Fruit fly (Drosophila melanogaster): ENCODE results near the gene Ugt304A1.

Gene Ugt304A1

dm6 chr3R:11209801-11210402, 34.7 kb upstream of the Ugt304A1 start, which contains the start of the genes SdhC and Tctp (continued):
- TF ChIP-seq Sry-β (GFP tag; optimal IDR thresholded peaks at IDR 0.05) = no peak
- peak; percentile 38 for TF ChIP-seq CG18476 (GFP tag; optimal IDR thresholded peaks at IDR 0.05)
- TF ChIP-seq CG1832 (GFP tag; optimal IDR thresholded peaks at IDR 0.05) = no peak
- no peak for TF ChIP-seq lmd (GFP tag; IDR thresholded peaks at IDR 0.05)
- 0 out of 2 replicates have a peak, but pooled peaks have one; percentile 25 for TF ChIP-seq MBD-R2 (GFP tag; IDR thresholded peaks at IDR 0.05)
- TF ChIP-seq CG1792 (GFP tag; optimal IDR thresholded peaks at IDR 0.05) = no peak
- no peak for TF ChIP-seq Usf (GFP tag; optimal IDR thresholded peaks at IDR 0.05)
- TF ChIP-seq caup (GFP tag; optimal IDR thresholded peaks at IDR 0.05; ENCODE audit: severe bottlenecking) = peak; percentile 20
- TF ChIP-seq lilli (GFP tag; optimal IDR thresholded peaks at IDR 0.05) = peak; percentile 44
- TF ChIP-seq pnt (GFP tag; optimal IDR thresholded peaks at IDR 0.05) = no peak
- TF ChIP-seq sd (tag; optimal IDR thresholded peaks at IDR 0.05) = no peak
- no peak for TF ChIP-seq CG11085 (GFP tag; IDR thresholded peaks at IDR 0.05)
- TF ChIP-seq CG17802 (tag; optimal IDR thresholded peaks at IDR 0.05) = peak; percentile 6
- TF ChIP-seq HHEX (GFP tag; optimal IDR thresholded peaks at IDR 0.05) = no peak
- TF ChIP-seq bcd (GFP tag; optimal IDR thresholded peaks at IDR 0.05) = peak; percentile 22
- peak; percentile 63 for TF ChIP-seq CG13287 (GFP tag; IDR thresholded peaks at IDR 0.05; ENCODE audit: partially characterized antibody)
- peak; percentile 60 for TF ChIP-seq CG15514 (GFP tag; optimal IDR thresholded peaks at IDR 0.05)
- no peak for TF ChIP-seq z (GFP tag; IDR thresholded peaks at IDR 0.05)
- no peak for TF ChIP-seq H2.0 (GFP tag; IDR thresholded peaks at IDR 0.05)
- peak; percentile 47 for TF ChIP-seq mam (GFP tag; optimal IDR thresholded peaks at IDR 0.05)
- TF ChIP-seq bab2 (GFP tag; optimal IDR thresholded peaks at IDR 0.05) = peak; percentile 18
- TF ChIP-seq Six4 (GFP tag; optimal IDR thresholded peaks at IDR 0.05) = peak; percentile 38
- TF ChIP-seq ATbp (GFP tag; optimal IDR thresholded peaks at IDR 0.05) = no peak
- no peak for TF ChIP-seq sr (GFP tag; IDR thresholded peaks at IDR 0.05)
- TF ChIP-seq dati (GFP tag; IDR thresholded peaks at IDR 0.05) = no peak
- peak; percentile 37 for TF ChIP-seq Rfx (GFP tag; IDR thresholded peaks at IDR 0.05)
- TF ChIP-seq CG4360 (GFP tag; IDR thresholded peaks at IDR 0.05) = no peak
- TF ChIP-seq H15 (GFP tag; IDR thresholded peaks at IDR 0.05) = no peak
- peak; percentile 28 for TF ChIP-seq CG8290 (GFP tag; optimal IDR thresholded peaks at IDR 0.05)
- peak in 1 of 2 experiments; percentile 71 for TF ChIP-seq CG8290 (tag; optimal IDR thresholded peaks at IDR 0.05)
- no peak for TF ChIP-seq corto (GFP tag; optimal IDR thresholded peaks at IDR 0.05)
- TF ChIP-seq CG3995 (GFP tag; optimal IDR thresholded peaks at IDR 0.05) = peak; percentile 45
- TF ChIP-seq CG12299 (tag; optimal IDR thresholded peaks at IDR 0.05) = peak; percentile 46
- peak; percentile 62 for TF ChIP-seq gem (tag; optimal IDR thresholded peaks at IDR 0.05)
- peak; percentile 27 for TF ChIP-seq Chrac-16 (GFP tag; optimal IDR thresholded peaks at IDR 0.05)
- TF ChIP-seq CG43689 (GFP tag; IDR thresholded peaks at IDR 0.05) = no peak
- peak; percentile 57; the same call in 2 of the 3 replicates for TF ChIP-seq Doc3 (GFP tag; IDR thresholded peaks at IDR 0.05; ENCODE audit: partially characterized antibody)
- TF ChIP-seq CG13775 (GFP tag; optimal IDR thresholded peaks at IDR 0.05) = peak; percentile 53
- no peak for TF ChIP-seq cad (GFP tag; optimal IDR thresholded peaks at IDR 0.05)
- peak; percentile 30 for TF ChIP-seq CG4328 (GFP tag; optimal IDR thresholded peaks at IDR 0.05)
- 0 out of 2 replicates have a peak, but pooled peaks have one; percentile 23 for TF ChIP-seq ranshi (GFP tag; IDR thresholded peaks at IDR 0.05)
- no peak for TF ChIP-seq sisA (GFP tag; IDR thresholded peaks at IDR 0.05)
- no peak for TF ChIP-seq luna (GFP tag; optimal IDR thresholded peaks at IDR 0.05)
- TF ChIP-seq pum (GFP tag; optimal IDR thresholded peaks at IDR 0.05) = no peak
- no peak for TF ChIP-seq ttk (GFP tag; IDR thresholded peaks at IDR 0.05)
- TF ChIP-seq org-1 (GFP tag; optimal IDR thresholded peaks at IDR 0.05) = no peak
- no peak for TF ChIP-seq CG5245 (GFP tag; optimal IDR thresholded peaks at IDR 0.05)
- TF ChIP-seq Trl (optimal IDR thresholded peaks at IDR 0.05) = peak in 1 of 2 experiments; percentile 15
- TF ChIP-seq Trl (GFP tag; optimal IDR thresholded peaks at IDR 0.05) = peak; percentile 51
- TF ChIP-seq Drgx (GFP tag; IDR thresholded peaks at IDR 0.05) = 0 out of 2 replicates have a peak, but pooled peaks have one; percentile 7
- TF ChIP-seq CG9876 (GFP tag; optimal IDR thresholded peaks at IDR 0.05) = no peak
- peak; percentile 35 for TF ChIP-seq Camta (GFP tag; optimal IDR thresholded peaks at IDR 0.05)
